Fruit fly (Drosophila melanogaster): ENCODE data around the gene CG13318.

CG13318 gene

dm6 chr3R:8772591-8772990, at the start of gene CG13318:
Gene CG13318, minus strand, starts transcription at chr3R:8772691.
- no peak for TF ChIP-seq psq (optimal IDR thresholded peaks at IDR 0.05)
- no peak for TF ChIP-seq h (optimal IDR thresholded peaks at IDR 0.05)
- no peak for TF ChIP-seq Sin3A (optimal IDR thresholded peaks at IDR 0.05)
- TF ChIP-seq ttk (optimal IDR thresholded peaks at IDR 0.05) = no peak
- TF ChIP-seq Myc (optimal IDR thresholded peaks at IDR 0.05) = no peak
- TF ChIP-seq insv (optimal IDR thresholded peaks at IDR 0.05) = no peak

- TF ChIP-seq psq (optimal IDR thresholded peaks at IDR 0.05) (no peak), h (optimal IDR thresholded peaks at IDR 0.05) (no peak), Myc (optimal IDR thresholded peaks at IDR 0.05) (no peak), ttk (optimal IDR thresholded peaks at IDR 0.05) (no peak), insv (optimal IDR thresholded peaks at IDR 0.05) (no peak), Sin3A (optimal IDR thresholded peaks at IDR 0.05) (no peak)
Observed at dm6 chr3R:8821623-8822022, 49.1 kb upstream of the CG13318 start, which contains the start of gene CG8369. Gene CG8369, plus strand, starts transcription at chr3R:8822008.

dm6 chr3R:8820428-8820912, 48.0 kb upstream of the CG13318 start, which contains the start of gene aqz:
Gene aqz, minus strand, starts transcription at chr3R:8820682.
- no peak for TF ChIP-seq h (optimal IDR thresholded peaks at IDR 0.05)
- TF ChIP-seq insv (optimal IDR thresholded peaks at IDR 0.05) = no peak
- TF ChIP-seq Myc (optimal IDR thresholded peaks at IDR 0.05) = no peak
- TF ChIP-seq Sin3A (optimal IDR thresholded peaks at IDR 0.05) = no peak
- TF ChIP-seq psq (optimal IDR thresholded peaks at IDR 0.05) = no peak
- TF ChIP-seq ttk (optimal IDR thresholded peaks at IDR 0.05) = no peak

- TF ChIP-seq insv (optimal IDR thresholded peaks at IDR 0.05) (no peak), psq (optimal IDR thresholded peaks at IDR 0.05) (no peak), h (optimal IDR thresholded peaks at IDR 0.05) (no peak), Sin3A (optimal IDR thresholded peaks at IDR 0.05) (no peak), ttk (optimal IDR thresholded peaks at IDR 0.05) (no peak), Myc (optimal IDR thresholded peaks at IDR 0.05) (no peak)
Observed at dm6 chr3R:8819551-8820057, 47.1 kb upstream of the CG13318 start.

- TF ChIP-seq h (optimal IDR thresholded peaks at IDR 0.05) (no peak), psq (optimal IDR thresholded peaks at IDR 0.05) (no peak), Sin3A (optimal IDR thresholded peaks at IDR 0.05) (no peak), Myc (optimal IDR thresholded peaks at IDR 0.05) (no peak), ttk (optimal IDR thresholded peaks at IDR 0.05) (peak; percentile 98), insv (optimal IDR thresholded peaks at IDR 0.05) (no peak)
Observed at dm6 chr3R:8818239-8818638, 45.7 kb upstream of the CG13318 start.

- TF ChIP-seq ttk (optimal IDR thresholded peaks at IDR 0.05) (no peak), Myc (optimal IDR thresholded peaks at IDR 0.05) (no peak), Sin3A (optimal IDR thresholded peaks at IDR 0.05) (no peak), h (optimal IDR thresholded peaks at IDR 0.05) (no peak), insv (optimal IDR thresholded peaks at IDR 0.05) (no peak), psq (optimal IDR thresholded peaks at IDR 0.05) (no peak)
Observed at dm6 chr3R:8815074-8815473, 42.6 kb upstream of the CG13318 start.

- TF ChIP-seq Myc (optimal IDR thresholded peaks at IDR 0.05) (no peak), psq (optimal IDR thresholded peaks at IDR 0.05) (no peak), h (optimal IDR thresholded peaks at IDR 0.05) (no peak), Sin3A (optimal IDR thresholded peaks at IDR 0.05) (no peak), insv (optimal IDR thresholded peaks at IDR 0.05) (no peak), ttk (optimal IDR thresholded peaks at IDR 0.05) (no peak)
Observed at dm6 chr3R:8814029-8814647, 41.6 kb upstream of the CG13318 start.

dm6 chr3R:8813164-8813629, 40.7 kb upstream of the CG13318 start, which contains the start of gene CG9837:
Gene CG9837, minus strand, starts transcription at chr3R:8813579.
- TF ChIP-seq h (optimal IDR thresholded peaks at IDR 0.05) (no peak), Myc (optimal IDR thresholded peaks at IDR 0.05) (no peak), psq (optimal IDR thresholded peaks at IDR 0.05) (no peak), ttk (optimal IDR thresholded peaks at IDR 0.05) (no peak), insv (optimal IDR thresholded peaks at IDR 0.05) (no peak), Sin3A (optimal IDR thresholded peaks at IDR 0.05) (no peak)

- no peak for TF ChIP-seq h (optimal IDR thresholded peaks at IDR 0.05)
- TF ChIP-seq psq (optimal IDR thresholded peaks at IDR 0.05) = no peak
- no peak for TF ChIP-seq insv (optimal IDR thresholded peaks at IDR 0.05)
- no peak for TF ChIP-seq Sin3A (optimal IDR thresholded peaks at IDR 0.05)
- no peak for TF ChIP-seq ttk (optimal IDR thresholded peaks at IDR 0.05)
- no peak for TF ChIP-seq Myc (optimal IDR thresholded peaks at IDR 0.05)
Observed at dm6 chr3R:8812342-8812966, 40.0 kb upstream of the CG13318 start.

- TF ChIP-seq h (optimal IDR thresholded peaks at IDR 0.05) (no peak), insv (optimal IDR thresholded peaks at IDR 0.05) (no peak), psq (optimal IDR thresholded peaks at IDR 0.05) (no peak)
Observed at dm6 chr3R:8811323-8811936, 38.9 kb upstream of the CG13318 start.

dm6 chr3R:8810397-8811184, 38.1 kb upstream of the CG13318 start:
- TF ChIP-seq h (optimal IDR thresholded peaks at IDR 0.05) (no peak), insv (optimal IDR thresholded peaks at IDR 0.05) (no peak), Sin3A (optimal IDR thresholded peaks at IDR 0.05) (no peak), Myc (optimal IDR thresholded peaks at IDR 0.05) (no peak), ttk (optimal IDR thresholded peaks at IDR 0.05) (no peak), psq (optimal IDR thresholded peaks at IDR 0.05) (no peak)
